Worm (Caenorhabditis elegans) whole organism, young adult: ENCODE measurements around the gene F08D12.2.

Source experiments
- K12H6.12 ChIP-seq: fragments of 200-800 bp; sonication (Bioruptor generic); optimal IDR thresholded peaks from 2 replicates; lab custom pipeline; 2018; ENCODE audit warnings: mild to moderate bottlenecking, missing genetic modification characterization, missing compliant biosample characterization
- efl-1 ChIP-seq: fragments of 150-350 bp; optimal IDR thresholded peaks from 2 replicates; lab custom pipeline; 2014; ENCODE audit warnings: missing biosample characterization, missing genetic modification reagents, missing genetic modification characterization
- fkh-3 ChIP-seq: sonication (generic microtip); optimal IDR thresholded peaks from 2 replicates; lab custom pipeline; 2016; ENCODE audit warnings: mild to moderate bottlenecking, missing genetic modification characterization, missing compliant biosample characterization
- rpc-1 ChIP-seq, 2 experiments: fragments of 150-350 bp in 1 of 2; sonication (generic microtip) in 1 of 2; optimal IDR thresholded peaks; 2 replicates each; lab custom pipeline; 2014 to 2018; ENCODE audit warnings: missing biosample characterization in 1 of 2, missing genetic modification characterization in 1 of 2, missing genetic modification reagents in 1 of 2, missing genotype in 1 of 2

DNA sequence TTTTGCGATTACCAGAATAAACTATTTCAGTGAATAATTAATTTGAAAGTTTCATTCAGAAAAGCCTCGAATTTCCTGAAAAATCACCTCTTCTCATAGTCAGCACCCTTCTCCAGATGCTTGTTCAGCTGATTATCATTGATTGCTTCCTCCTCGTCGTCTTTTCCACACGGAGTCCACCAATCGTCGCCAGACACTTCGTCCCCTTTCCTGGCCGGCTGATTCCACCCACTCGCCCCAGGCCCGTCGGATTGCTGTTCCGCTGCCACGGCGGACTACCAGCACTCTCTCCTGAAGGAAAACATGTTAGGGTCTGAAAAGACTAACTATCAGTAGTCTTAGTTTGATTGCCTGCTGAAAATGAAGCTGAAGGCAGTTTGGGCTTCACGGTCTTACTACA is 651 bp upstream of the F08D12.2 start:
- no peak for TF ChIP-seq K12H6.12 (tag; lab: Kevin White, UChicago)
- no peak for TF ChIP-seq efl-1 (GFP tag; lab: Kevin White, UChicago)
- TF ChIP-seq fkh-3 (tag; lab: Kevin White, UChicago), result no peak
- TF ChIP-seq rpc-1 (optimal IDR thresholded peaks at IDR 0.05; lab: Kevin White, UChicago), result no peak
- no peak for TF ChIP-seq rpc-1 (tag; optimal IDR thresholded peaks at IDR 0.05; lab: Kevin White, UChicago)
